Worm (Caenorhabditis elegans) whole organism, L4 larva: ENCODE data around the gene str-180.

Source experiments
- aha-1 ChIP-seq: fragments of 150-350 bp; peaks from one replicate; lab custom pipeline; 2014; ENCODE audit warnings: missing biosample characterization, missing genetic modification characterization
- ceh-62 ChIP-seq: sonication (generic microtip); optimal IDR thresholded peaks from 2 replicates; lab custom pipeline; 2017; ENCODE audit warnings: missing biosample characterization, missing genetic modification characterization
- ces-1 ChIP-seq: fragments of 150-350 bp; sonication (generic microtip); optimal IDR thresholded peaks from 4 replicates; lab custom pipeline; 2014; ENCODE audit warnings: missing biosample characterization, missing genetic modification reagents, missing genetic modification characterization
- lin-15B ChIP-seq: fragments of 150-350 bp; sonication (generic microtip); optimal IDR thresholded peaks from 3 replicates; lab custom pipeline; 2014; ENCODE audit warnings: missing biosample characterization, missing genetic modification characterization
- lin-39 ChIP-seq: fragments of 150-350 bp; optimal IDR thresholded peaks from 2 replicates; lab custom pipeline; 2014; ENCODE audit warnings: missing biosample characterization, missing genetic modification reagents, missing genetic modification characterization
- nhr-237 ChIP-seq: sonication (generic microtip); optimal IDR thresholded peaks from 2 replicates; lab custom pipeline; 2017; ENCODE audit warnings: missing biosample characterization, missing genetic modification characterization
- nhr-6 ChIP-seq: fragments of 150-350 bp; optimal IDR thresholded peaks from 2 replicates; lab custom pipeline; 2014; ENCODE audit warnings: missing biosample characterization, missing genetic modification characterization
- snpc-4 ChIP-seq: fragments of 150-350 bp; optimal IDR thresholded peaks from 2 replicates; lab custom pipeline; 2014; ENCODE audit warnings: missing biosample characterization, missing genetic modification characterization
- zfp-2 ChIP-seq: sonication (generic microtip); optimal IDR thresholded peaks from 2 replicates; lab custom pipeline; 2016; ENCODE audit warnings: mild to moderate bottlenecking, missing genetic modification characterization, missing compliant biosample characterization

ce11 chrV:6685963-6686362 is 17.3 kb upstream of the str-180 start:
- no peak for TF ChIP-seq nhr-237 (tag; lab: Kevin White, UChicago)
- no peak for TF ChIP-seq nhr-6 (tag; lab: Kevin White, UChicago)
- no peak for TF ChIP-seq lin-15B (tag; lab: Kevin White, UChicago)
- no peak for TF ChIP-seq ces-1
- no peak for TF ChIP-seq zfp-2
- no peak for TF ChIP-seq aha-1 (tag; lab: Kevin White, UChicago)
- TF ChIP-seq ceh-62 (tag; lab: Kevin White, UChicago) = no peak
- TF ChIP-seq snpc-4 = no peak
- no peak for TF ChIP-seq lin-39
